Worm (Caenorhabditis elegans) whole organism, early embryonic: ENCODE data around the gene mca-3.

Experiments used
- aly-1 ChIP-seq: sonication (generic microtip); optimal IDR thresholded peaks from 2 replicates; lab custom pipeline; 2016; ENCODE audit warnings: missing genetic modification characterization, missing compliant biosample characterization
- ama-1 ChIP-seq: fragments of 150-350 bp; optimal IDR thresholded peaks from 2 replicates; lab custom pipeline; 2014
- ceh-13 ChIP-seq: fragments of 200-800 bp; sonication (Bioruptor generic); optimal IDR thresholded peaks from 2 replicates; lab custom pipeline; 2018; ENCODE audit warnings: mild to moderate bottlenecking, missing genetic modification characterization, missing compliant biosample characterization
- ceh-36 ChIP-seq: sonication (generic microtip); optimal IDR thresholded peaks from 2 replicates; lab custom pipeline; 2016; ENCODE audit warnings: missing genetic modification characterization, inconsistent platforms, missing compliant biosample characterization
- flt-1 ChIP-seq: fragments of 200-800 bp; sonication (Bioruptor generic); IDR thresholded peaks from 2 replicates; pipeline ENCODE4 v1.3.6; 2022; ENCODE audit warnings: missing genetic modification characterization, missing compliant biosample characterization
- hmbx-1 ChIP-seq: sonication (generic microtip); optimal IDR thresholded peaks from 2 replicates; lab custom pipeline; 2016; ENCODE audit warnings: mild to moderate bottlenecking, missing genetic modification characterization, missing compliant biosample characterization
- scrt-1 ChIP-seq: fragments of 200-800 bp; sonication (Bioruptor generic); IDR thresholded peaks from 2 replicates; pipeline ENCODE4 v1.3.6; 2022; ENCODE audit warnings: missing genetic modification characterization, missing compliant biosample characterization
- tbx-11 ChIP-seq: fragments of 200-800 bp; sonication (Bioruptor generic); IDR thresholded peaks from 2 replicates; pipeline ENCODE4 v1.3.6; 2022; ENCODE audit warnings: missing genetic modification characterization, missing compliant biosample characterization
- tbx-37 ChIP-seq: fragments of 200-800 bp; sonication (Bioruptor generic); conservative IDR thresholded peaks from 2 replicates; pipeline ENCODE4 v1.3.6; 2022; ENCODE audit warnings: missing genetic modification reagents, missing genetic modification characterization, missing compliant biosample characterization
- tra-4 ChIP-seq: sonication (generic microtip); optimal IDR thresholded peaks from 2 replicates; lab custom pipeline; 2017; ENCODE audit warnings: missing genetic modification characterization, missing compliant biosample characterization

DNA sequence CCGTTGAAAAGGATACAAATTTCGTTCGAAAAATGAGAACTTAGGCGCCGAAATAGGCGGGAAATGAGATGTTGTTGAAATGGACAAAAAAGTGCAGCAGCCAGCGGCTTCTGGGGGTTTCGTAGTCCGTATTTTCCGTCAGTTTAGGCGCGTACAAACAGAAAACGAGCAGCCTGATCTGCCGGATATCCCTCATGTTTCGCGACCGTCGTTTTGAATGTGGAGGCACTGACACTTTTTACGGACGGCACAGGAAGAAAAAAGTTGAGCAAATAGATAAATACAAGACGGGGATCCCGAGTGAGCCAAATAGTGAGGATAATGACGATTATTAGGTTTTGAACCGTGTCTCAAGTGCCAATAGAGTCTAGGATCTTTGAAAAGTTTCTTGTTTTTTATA lies 56.7 kb downstream of the mca-3 start, which contains the start of gene Y67D8C.22:
- TF ChIP-seq ceh-36 (tag; lab: Kevin White, UChicago) (no peak), hmbx-1 (no peak), ama-1 (lab: Kevin White, UChicago) (no peak), scrt-1 (no peak), tbx-11 (GFP tag; lab: Robert Waterston, UW) (no peak), tra-4 (no peak), aly-1 (tag; lab: Kevin White, UChicago) (no peak), flt-1 (GFP tag; lab: Robert Waterston, UW) (no peak), tbx-37 (no peak), ceh-13 (no peak)
